Worm (Caenorhabditis elegans) whole organism, young adult: ENCODE results near the gene T23G7.3.

Experiments used
- B0019.2 ChIP-seq: fragments of 200-800 bp; sonication (Bioruptor generic); conservative IDR thresholded peaks from 2 replicates; pipeline ENCODE4 v1.3.6; 2022; ENCODE audit warnings: missing genetic modification reagents, missing genetic modification characterization, missing compliant biosample characterization
- B0261.1 ChIP-seq: sonication (generic microtip); optimal IDR thresholded peaks from 2 replicates; lab custom pipeline; 2016; ENCODE audit warnings: mild to moderate bottlenecking, missing genetic modification characterization, moderate library complexity, missing compliant biosample characterization
- F55B11.4 ChIP-seq: sonication (generic microtip); optimal IDR thresholded peaks from 2 replicates; lab custom pipeline; 2016; ENCODE audit warnings: missing compliant biosample characterization, missing genetic modification characterization, borderline replicate concordance; ENCODE audit not compliant: insufficient read depth
- F57A8.1 ChIP-seq: fragments of 200-800 bp; sonication (Bioruptor generic); optimal IDR thresholded peaks from 2 replicates; lab custom pipeline; 2018; ENCODE audit warnings: mild to moderate bottlenecking, missing genetic modification characterization, moderate library complexity, missing compliant biosample characterization
- T07F8.4 ChIP-seq: sonication (generic microtip); optimal IDR thresholded peaks from 2 replicates; lab custom pipeline; 2016; ENCODE audit warnings: mild to moderate bottlenecking, missing genetic modification characterization, moderate library complexity, missing compliant biosample characterization
- ceh-100 ChIP-seq: fragments of 200-800 bp; sonication (Bioruptor generic); IDR thresholded peaks from 2 replicates; pipeline ENCODE4 v1.3.6; 2022; ENCODE audit warnings: missing genetic modification reagents, missing genetic modification characterization, missing compliant biosample characterization
- ceh-40 ChIP-seq: fragments of 200-800 bp; sonication (Bioruptor generic); IDR thresholded peaks from 2 replicates; pipeline ENCODE4 v1.3.6; 2022; ENCODE audit warnings: missing genetic modification characterization, missing compliant biosample characterization
- ceh-58 ChIP-seq: fragments of 200-800 bp; sonication (Bioruptor generic); IDR thresholded peaks from 2 replicates; pipeline ENCODE4 v1.3.6; 2022; ENCODE audit warnings: missing genetic modification characterization, missing compliant biosample characterization
- ceh-91 ChIP-seq: fragments of 200-800 bp; sonication (Bioruptor generic); IDR thresholded peaks from 2 replicates; pipeline ENCODE4 v1.3.6; 2022; ENCODE audit warnings: missing genetic modification reagents, missing genetic modification characterization, missing compliant biosample characterization
- dox-1 ChIP-seq: fragments of 200-800 bp; sonication (Bioruptor generic); IDR thresholded peaks from 2 replicates; pipeline ENCODE4 v1.3.6; 2022; ENCODE audit warnings: missing genetic modification reagents, missing genetic modification characterization, missing compliant biosample characterization
- hlh-12 ChIP-seq: sonication (generic microtip); optimal IDR thresholded peaks from 2 replicates; lab custom pipeline; 2016; ENCODE audit warnings: missing genetic modification characterization, missing compliant biosample characterization
- hrde-1 ChIP-seq: sonication (generic microtip); optimal IDR thresholded peaks from 2 replicates; lab custom pipeline; 2016; ENCODE audit warnings: missing genetic modification characterization, mild to moderate bottlenecking, missing compliant biosample characterization, moderate library complexity, missing genotype, missing genetic modification reagents, borderline replicate concordance
- lag-1 ChIP-seq: fragments of 200-800 bp; sonication (Bioruptor generic); IDR thresholded peaks from 2 replicates; pipeline ENCODE4 v1.3.6; 2022; ENCODE audit warnings: missing genetic modification reagents, missing genetic modification characterization, missing compliant biosample characterization
- let-607 ChIP-seq, 2 experiments: fragments of 200-800 bp in 1 of 2; sonication (Bioruptor generic) in 1 of 2; sonication (generic microtip) in 1 of 2; optimal IDR thresholded peaks; 2 replicates each; lab custom pipeline; 2016 to 2018; ENCODE audit warnings: mild to moderate bottlenecking in 2 of 2, missing compliant biosample characterization in 2 of 2, missing genetic modification characterization in 2 of 2, moderate library complexity in 2 of 2, missing genotype in 1 of 2
- lin-26 ChIP-seq: fragments of 200-800 bp; sonication (Bioruptor generic); IDR thresholded peaks from 2 replicates; pipeline ENCODE4 v1.3.6; 2022; ENCODE audit warnings: missing genetic modification reagents, missing genetic modification characterization, missing compliant biosample characterization
- lin-54 ChIP-seq: fragments of 200-800 bp; sonication (Bioruptor generic); optimal IDR thresholded peaks from 2 replicates; lab custom pipeline; 2018; ENCODE audit warnings: mild to moderate bottlenecking, missing genetic modification characterization, missing compliant biosample characterization
- lsl-1 ChIP-seq: fragments of 200-800 bp; sonication (Bioruptor generic); optimal IDR thresholded peaks from 2 replicates; lab custom pipeline; 2018; ENCODE audit warnings: mild to moderate bottlenecking, missing genetic modification characterization, moderate library complexity, missing compliant biosample characterization
- lsy-27 ChIP-seq: sonication (generic microtip); optimal IDR thresholded peaks from 2 replicates; lab custom pipeline; 2017; ENCODE audit warnings: missing genetic modification characterization, mild to moderate bottlenecking, missing compliant biosample characterization, antibody characterized with exemption, missing genotype, borderline replicate concordance; ENCODE audit not compliant: insufficient read depth
- madf-8 ChIP-seq: fragments of 200-800 bp; sonication (Bioruptor generic); conservative IDR thresholded peaks from 2 replicates; pipeline ENCODE4 v1.3.6; 2022; ENCODE audit warnings: missing genetic modification reagents, missing genetic modification characterization, missing compliant biosample characterization
- mxl-1 ChIP-seq: sonication (generic microtip); optimal IDR thresholded peaks from 2 replicates; lab custom pipeline; 2016; ENCODE audit warnings: missing genetic modification characterization, missing compliant biosample characterization
- nfya-2 ChIP-seq: fragments of 200-800 bp; sonication (Bioruptor generic); IDR thresholded peaks from 2 replicates; pipeline ENCODE4 v1.3.6; 2022; ENCODE audit warnings: missing genetic modification reagents, missing genetic modification characterization, missing compliant biosample characterization
- nhr-80 ChIP-seq: sonication (generic microtip); optimal IDR thresholded peaks from 2 replicates; lab custom pipeline; 2016; ENCODE audit warnings: missing genetic modification characterization, missing compliant biosample characterization
- pbrm-1 ChIP-seq: fragments of 200-800 bp; sonication (Bioruptor generic); IDR thresholded peaks from 2 replicates; pipeline ENCODE4 v1.3.6; 2022; ENCODE audit warnings: missing genetic modification reagents, missing genetic modification characterization, missing compliant biosample characterization
- rec-8 ChIP-seq, 2 experiments: sonication (generic microtip); optimal IDR thresholded peaks; 2 replicates each; lab custom pipeline; 2016; ENCODE audit warnings: mild to moderate bottlenecking in 2 of 2, missing genetic modification characterization in 2 of 2, missing genetic modification reagents in 2 of 2, missing genotype in 2 of 2, missing biosample characterization in 1 of 2, missing compliant biosample characterization in 1 of 2, moderate library complexity in 1 of 2
- snpc-3.4 ChIP-seq: sonication (generic microtip); optimal IDR thresholded peaks from 2 replicates; lab custom pipeline; 2017; ENCODE audit warnings: missing genetic modification characterization, mild to moderate bottlenecking, missing compliant biosample characterization, antibody characterized with exemption, moderate library complexity, missing genotype, missing genetic modification reagents
- tbx-9 ChIP-seq: sonication (generic microtip); optimal IDR thresholded peaks from 2 replicates; lab custom pipeline; 2016; ENCODE audit warnings: borderline replicate concordance, missing genetic modification characterization, inconsistent platforms, missing compliant biosample characterization
- unc-62 ChIP-seq: fragments of 150-350 bp; optimal IDR thresholded peaks from 2 replicates; lab custom pipeline; 2014; ENCODE audit warnings: missing biosample characterization, missing genetic modification reagents, missing genetic modification characterization
- zfh-2 ChIP-seq: fragments of 200-800 bp; sonication (Bioruptor generic); conservative IDR thresholded peaks from 2 replicates; pipeline ENCODE4 v1.3.6; 2022; ENCODE audit warnings: missing genetic modification reagents, missing genetic modification characterization, missing compliant biosample characterization
- zim-3 ChIP-seq: sonication (generic microtip); optimal IDR thresholded peaks from 2 replicates; lab custom pipeline; 2017; ENCODE audit warnings: mild to moderate bottlenecking, missing genetic modification characterization, moderate library complexity, missing compliant biosample characterization
- ztf-18 ChIP-seq: sonication (generic microtip); optimal IDR thresholded peaks from 2 replicates; lab custom pipeline; 2016; ENCODE audit warnings: missing genotype, mild to moderate bottlenecking, missing genetic modification characterization, missing compliant biosample characterization
- ztf-25 ChIP-seq: fragments of 200-800 bp; sonication (Bioruptor generic); IDR thresholded peaks from 2 replicates; pipeline ENCODE4 v1.3.6; 2022; ENCODE audit warnings: missing genetic modification reagents, missing genetic modification characterization, missing compliant biosample characterization
- ztf-3 ChIP-seq: fragments of 200-800 bp; sonication (Bioruptor generic); optimal IDR thresholded peaks from 2 replicates; lab custom pipeline; 2018; ENCODE audit warnings: mild to moderate bottlenecking, missing genetic modification characterization, missing compliant biosample characterization

Gene T23G7.3

DNA sequence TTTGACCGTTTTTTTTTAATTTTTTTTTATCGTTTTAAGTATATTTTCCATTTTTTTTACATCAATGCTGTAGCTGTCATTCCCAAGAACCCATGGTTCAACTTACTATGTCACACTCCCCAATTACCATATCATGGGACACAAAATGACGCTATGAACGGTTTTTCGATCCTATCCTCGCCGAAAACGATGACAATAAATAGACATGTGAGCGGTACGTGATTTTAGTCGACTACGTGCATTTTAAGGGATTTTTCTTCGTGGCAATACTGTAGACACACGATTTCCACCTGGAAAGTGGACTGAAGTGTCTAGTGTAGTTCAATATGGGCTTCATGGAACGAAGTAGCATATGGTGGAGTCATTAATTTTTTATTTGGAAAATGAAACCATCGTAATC lies 11.4 kb downstream of the T23G7.3 start:
- no peak for TF ChIP-seq B0019.2
- peak in 1 of 2 experiments; percentile 8 for TF ChIP-seq let-607 (tag; optimal IDR thresholded peaks at IDR 0.05; lab: Kevin White, UChicago)
- no peak for TF ChIP-seq nfya-2 (GFP tag; lab: Robert Waterston, UW)
- TF ChIP-seq rec-8 (tag; optimal IDR thresholded peaks at IDR 0.05; lab: Kevin White, UChicago), result no peak
- no peak for TF ChIP-seq zfh-2 (GFP tag; lab: Robert Waterston, UW)
- peak; percentile 54 for TF ChIP-seq nhr-80 (tag; lab: Kevin White, UChicago)
- no peak for TF ChIP-seq ztf-25
- no peak for TF ChIP-seq B0261.1
- no peak for TF ChIP-seq pbrm-1 (GFP tag; lab: Robert Waterston, UW)
- no peak for TF ChIP-seq lin-54 (GFP tag; lab: Kevin White, UChicago)
- TF ChIP-seq hrde-1 (tag; lab: Kevin White, UChicago), result no peak

DNA sequence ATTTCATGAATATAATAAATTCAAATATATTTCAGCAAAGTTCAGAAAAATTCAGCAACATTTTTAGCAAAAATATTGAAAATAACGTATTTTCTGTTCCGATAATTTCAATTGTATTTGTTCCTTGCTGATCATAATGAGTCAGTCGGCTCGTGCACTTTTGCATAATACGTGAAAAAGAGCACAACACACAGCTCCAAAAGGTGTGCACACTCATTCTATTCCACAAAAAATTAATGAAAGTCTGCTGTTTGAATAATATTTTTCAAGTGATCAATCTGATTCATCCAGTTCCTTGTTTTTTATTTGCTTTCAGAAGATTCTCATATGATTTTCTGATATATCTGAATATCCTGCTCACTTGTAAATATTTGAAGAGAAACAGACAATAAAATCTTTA lies 13.3 kb downstream of the T23G7.3 start:
- TF ChIP-seq T07F8.4 (tag; lab: Kevin White, UChicago) (no peak), ceh-100 (GFP tag; lab: Robert Waterston, UW) (no peak), ztf-18 (tag; lab: Kevin White, UChicago) (no peak), madf-8 (no peak), F55B11.4 (tag; lab: Kevin White, UChicago) (no peak), ztf-3 (GFP tag; lab: Kevin White, UChicago) (no peak), unc-62 (GFP tag; lab: Kevin White, UChicago) (no peak), ceh-40 (GFP tag; lab: Robert Waterston, UW) (no peak), snpc-3.4 (tag; lab: Kevin White, UChicago) (no peak), ceh-58 (GFP tag; lab: Robert Waterston, UW) (no peak), lin-54 (GFP tag; lab: Kevin White, UChicago) (no peak), F57A8.1 (GFP tag; lab: Kevin White, UChicago) (no peak), mxl-1 (tag; lab: Kevin White, UChicago) (no peak), lin-26 (GFP tag; lab: Robert Waterston, UW) (no peak), hlh-12 (no peak), lag-1 (GFP tag; lab: Robert Waterston, UW) (no peak)
- TF ChIP-seq, all 124 proteins: peak for 0

DNA sequence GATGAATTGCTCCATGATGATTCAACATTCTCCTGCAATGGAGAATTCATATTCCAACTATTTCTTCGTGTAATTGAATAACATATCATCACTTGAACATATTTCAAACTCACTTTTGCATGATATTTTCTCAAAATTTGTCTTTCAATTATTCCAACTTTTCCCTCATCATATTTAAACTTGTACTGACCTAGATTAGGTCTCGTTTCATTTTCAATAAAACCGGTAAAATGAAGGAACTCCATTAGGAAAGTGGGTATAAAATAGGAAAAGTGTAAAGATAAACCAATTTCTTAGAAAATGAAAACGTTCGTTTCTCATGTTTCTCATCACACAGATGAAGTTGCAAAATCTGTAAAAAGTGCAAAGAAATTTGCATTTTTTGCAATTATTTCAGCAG lies 15.4 kb downstream of the T23G7.3 start, which contains the start of gene col-78:
TSS of gene col-78 (plus strand) at position 301 of the 400 bp plus-strand sequence.
- TF ChIP-seq zim-3 (tag; lab: Kevin White, UChicago), result no peak
- no peak for TF ChIP-seq F55B11.4 (tag; lab: Kevin White, UChicago)
- TF ChIP-seq ceh-100 (GFP tag; lab: Robert Waterston, UW), result no peak

DNA sequence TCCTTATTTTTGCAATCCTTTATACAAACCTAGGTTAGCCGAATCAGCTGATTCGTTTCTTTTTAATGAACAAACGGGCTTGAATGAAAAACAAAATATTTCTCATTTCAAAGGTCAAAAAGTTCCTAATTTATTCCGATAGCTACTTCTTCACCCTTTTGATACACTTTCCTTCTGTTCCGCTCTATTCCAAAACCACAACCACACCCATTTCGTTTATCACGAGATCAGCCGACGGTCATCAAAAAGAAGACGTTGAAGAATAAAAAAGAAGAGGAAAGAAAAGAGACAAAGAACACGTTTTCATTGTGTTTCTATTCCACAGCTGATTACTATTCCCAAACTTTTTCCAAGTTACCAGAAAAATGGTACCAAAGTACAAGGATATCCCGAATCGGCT lies 19.6 kb downstream of the T23G7.3 start:
- TF ChIP-seq lsl-1 (GFP tag; lab: Kevin White, UChicago) (no peak), ceh-91 (GFP tag; lab: Robert Waterston, UW) (no peak), tbx-9 (no peak), lsy-27 (tag; lab: Kevin White, UChicago) (no peak), nhr-80 (tag; lab: Kevin White, UChicago) (no peak), dox-1 (GFP tag; lab: Robert Waterston, UW) (no peak), pbrm-1 (GFP tag; lab: Robert Waterston, UW) (no peak)
